Worm (Caenorhabditis elegans) whole organism, early embryonic: Measurements from ENCODE around the gene F10G7.10.

Source experiments
- B0310.2 ChIP-seq: sonication (generic microtip); optimal IDR thresholded peaks from 2 replicates; lab custom pipeline; 2016; ENCODE audit warnings: mild to moderate bottlenecking, missing genetic modification characterization, missing compliant biosample characterization
- F13C5.2 ChIP-seq: sonication (generic microtip); optimal IDR thresholded peaks from 2 replicates; lab custom pipeline; 2017; ENCODE audit warnings: mild to moderate bottlenecking, missing genetic modification characterization, inconsistent platforms, missing compliant biosample characterization
- aly-1 ChIP-seq: sonication (generic microtip); optimal IDR thresholded peaks from 2 replicates; lab custom pipeline; 2016; ENCODE audit warnings: missing genetic modification characterization, missing compliant biosample characterization
- ama-1 ChIP-seq: fragments of 150-350 bp; optimal IDR thresholded peaks from 2 replicates; lab custom pipeline; 2014
- ceh-13 ChIP-seq: fragments of 200-800 bp; sonication (Bioruptor generic); optimal IDR thresholded peaks from 2 replicates; lab custom pipeline; 2018; ENCODE audit warnings: mild to moderate bottlenecking, missing genetic modification characterization, missing compliant biosample characterization
- ceh-36 ChIP-seq: sonication (generic microtip); optimal IDR thresholded peaks from 2 replicates; lab custom pipeline; 2016; ENCODE audit warnings: missing genetic modification characterization, inconsistent platforms, missing compliant biosample characterization
- ets-7 ChIP-seq: sonication (generic microtip); optimal IDR thresholded peaks from 2 replicates; lab custom pipeline; 2016; ENCODE audit warnings: missing genotype, missing genetic modification characterization, missing compliant biosample characterization
- flt-1 ChIP-seq: fragments of 200-800 bp; sonication (Bioruptor generic); IDR thresholded peaks from 2 replicates; pipeline ENCODE4 v1.3.6; 2022; ENCODE audit warnings: missing genetic modification characterization, missing compliant biosample characterization
- hmbx-1 ChIP-seq: sonication (generic microtip); optimal IDR thresholded peaks from 2 replicates; lab custom pipeline; 2016; ENCODE audit warnings: mild to moderate bottlenecking, missing genetic modification characterization, missing compliant biosample characterization
- hmg-4 ChIP-seq: fragments of 200-800 bp; sonication (Bioruptor generic); optimal IDR thresholded peaks from 2 replicates; lab custom pipeline; 2018; ENCODE audit warnings: mild to moderate bottlenecking, missing genetic modification characterization, missing compliant biosample characterization
- hnd-1 ChIP-seq: sonication (generic microtip); optimal IDR thresholded peaks from 2 replicates; lab custom pipeline; 2016; ENCODE audit warnings: missing genetic modification characterization, missing compliant biosample characterization
- pes-1 ChIP-seq: fragments of 200-800 bp; sonication (Bioruptor generic); IDR thresholded peaks from 2 replicates; pipeline ENCODE4 v1.3.6; 2022; ENCODE audit warnings: missing genetic modification reagents, missing genetic modification characterization, missing compliant biosample characterization
- scrt-1 ChIP-seq: fragments of 200-800 bp; sonication (Bioruptor generic); IDR thresholded peaks from 2 replicates; pipeline ENCODE4 v1.3.6; 2022; ENCODE audit warnings: missing genetic modification characterization, missing compliant biosample characterization
- sea-1 ChIP-seq: fragments of 200-800 bp; sonication (Bioruptor generic); conservative IDR thresholded peaks from 2 replicates; pipeline ENCODE4 v1.3.6; 2022; ENCODE audit warnings: missing genetic modification characterization, missing compliant biosample characterization
- tbx-11 ChIP-seq: fragments of 200-800 bp; sonication (Bioruptor generic); IDR thresholded peaks from 2 replicates; pipeline ENCODE4 v1.3.6; 2022; ENCODE audit warnings: missing genetic modification characterization, missing compliant biosample characterization
- tbx-37 ChIP-seq: fragments of 200-800 bp; sonication (Bioruptor generic); conservative IDR thresholded peaks from 2 replicates; pipeline ENCODE4 v1.3.6; 2022; ENCODE audit warnings: missing genetic modification reagents, missing genetic modification characterization, missing compliant biosample characterization
- tra-4 ChIP-seq: sonication (generic microtip); optimal IDR thresholded peaks from 2 replicates; lab custom pipeline; 2017; ENCODE audit warnings: missing genetic modification characterization, missing compliant biosample characterization

The F10G7.10 gene

DNA sequence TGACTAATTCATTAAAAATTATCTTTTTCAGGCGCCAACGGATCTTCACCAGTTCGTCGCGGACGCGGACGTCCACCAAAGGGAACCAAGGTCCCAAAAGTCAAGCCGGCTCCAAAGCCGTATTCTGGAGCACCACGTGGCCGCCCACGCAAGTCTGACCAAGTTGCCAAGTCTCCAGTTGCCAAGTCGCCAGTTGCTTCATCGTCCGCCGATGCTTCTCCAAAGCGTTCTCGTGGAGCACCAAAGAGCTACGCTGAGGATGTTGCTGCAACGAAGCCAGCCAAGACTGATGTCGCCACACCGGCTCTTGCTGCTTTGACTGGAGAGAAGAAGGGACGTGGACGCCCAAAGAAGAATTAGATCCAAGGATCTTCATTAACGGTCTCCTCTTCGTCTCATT is 52.8 kb downstream of the F10G7.10 start:
- TF ChIP-seq ets-7 (tag; lab: Kevin White, UChicago) (no peak), tra-4 (no peak), F13C5.2 (tag; lab: Kevin White, UChicago) (no peak), aly-1 (no peak), pes-1 (GFP tag; lab: Robert Waterston, UW) (no peak), flt-1 (GFP tag; lab: Robert Waterston, UW) (no peak), tbx-37 (GFP tag; lab: Robert Waterston, UW) (no peak), ceh-13 (GFP tag; lab: Kevin White, UChicago) (no peak), ceh-36 (tag; lab: Kevin White, UChicago) (no peak)

- TF ChIP-seq F13C5.2 (tag; lab: Kevin White, UChicago) (peak; percentile 49), ama-1 (lab: Kevin White, UChicago) (no peak), hmg-4 (GFP tag; lab: Kevin White, UChicago) (peak; percentile 25)
Measured at ce11 chrII:4672584-4673110, 53.4 kb downstream of the F10G7.10 start, which contains the start of the genes clec-140 and hmg-11. TSS of gene clec-140 (plus strand) at chrII:4673060. TSS of gene hmg-11 (plus strand) at chrII:4673085.

DNA sequence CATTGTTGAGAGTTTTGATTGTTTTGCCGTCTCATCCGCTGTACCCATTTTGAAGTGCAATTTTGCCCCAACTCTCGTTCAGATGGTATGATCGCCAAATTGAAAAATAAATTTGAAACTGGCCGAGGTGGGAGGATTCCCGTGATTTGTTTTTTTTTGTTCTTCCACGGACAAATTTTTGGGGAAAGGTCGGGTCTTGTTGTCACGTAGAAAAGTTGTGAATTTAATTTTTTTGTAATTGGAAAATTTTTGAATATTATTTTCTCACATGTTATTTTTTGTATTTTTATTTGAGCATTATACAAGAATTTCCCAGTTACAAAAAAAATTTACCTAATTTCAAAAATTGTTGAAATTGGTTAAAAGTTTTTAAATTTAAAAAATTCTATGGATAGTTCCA is 54.4 kb downstream of the F10G7.10 start, which contains the start of gene T05A7.6:
TSS of gene T05A7.6 (minus strand) at position 101 of the 400 bp plus-strand sequence.
- no peak for TF ChIP-seq ceh-36 (tag; lab: Kevin White, UChicago)
- no peak for TF ChIP-seq ceh-13 (GFP tag; lab: Kevin White, UChicago)
- TF ChIP-seq pes-1 (GFP tag; lab: Robert Waterston, UW) = no peak
- no peak for TF ChIP-seq tbx-37 (GFP tag; lab: Robert Waterston, UW)
- no peak for TF ChIP-seq B0310.2 (tag; lab: Kevin White, UChicago)
- TF ChIP-seq hmg-4 (GFP tag; lab: Kevin White, UChicago) = no peak
- no peak for TF ChIP-seq scrt-1
- no peak for TF ChIP-seq hnd-1 (tag; lab: Kevin White, UChicago)
- TF ChIP-seq hmbx-1 (tag; lab: Kevin White, UChicago) = no peak
- no peak for TF ChIP-seq ama-1 (lab: Kevin White, UChicago)
- TF ChIP-seq sea-1 (GFP tag; lab: Robert Waterston, UW) = no peak
- no peak for TF ChIP-seq F13C5.2 (tag; lab: Kevin White, UChicago)

DNA sequence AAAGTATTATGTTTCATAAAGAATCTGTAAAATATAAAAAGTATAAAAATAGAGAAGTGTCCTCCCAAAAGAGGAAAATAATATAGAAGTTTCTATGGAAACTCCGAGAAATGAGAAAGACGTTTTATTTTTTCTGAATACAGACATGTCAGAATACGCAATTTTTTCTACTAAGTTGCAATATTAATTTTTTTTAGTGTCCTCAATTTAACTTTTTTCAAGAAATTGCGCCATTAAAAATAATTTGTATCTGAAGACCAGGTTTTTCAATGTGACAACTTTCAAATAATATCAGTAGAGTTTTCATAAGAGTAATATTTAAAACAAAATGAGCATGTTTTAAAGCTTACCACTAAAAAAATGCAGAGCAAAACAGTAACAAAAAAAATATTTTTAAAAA is 58.5 kb downstream of the F10G7.10 start, which contains the start of gene fut-5:
TSS of gene fut-5 (minus strand) at position 101 of the 400 bp plus-strand sequence.
- TF ChIP-seq tbx-11 (GFP tag; lab: Robert Waterston, UW) = no peak
- no peak for TF ChIP-seq scrt-1
- TF ChIP-seq ceh-36 (tag; lab: Kevin White, UChicago) = no peak
- TF ChIP-seq ceh-13 (GFP tag; lab: Kevin White, UChicago) = no peak
- TF ChIP-seq tbx-37 (GFP tag; lab: Robert Waterston, UW) = no peak
- TF ChIP-seq tra-4 = no peak
- TF ChIP-seq F13C5.2 (tag; lab: Kevin White, UChicago) = no peak
- no peak for TF ChIP-seq B0310.2 (tag; lab: Kevin White, UChicago)
- TF ChIP-seq sea-1 (GFP tag; lab: Robert Waterston, UW) = no peak
- no peak for TF ChIP-seq aly-1
- no peak for TF ChIP-seq flt-1 (GFP tag; lab: Robert Waterston, UW)

ce11 chrII:4665359-4665758 is 60.7 kb downstream of the F10G7.10 start, which contains the start of gene T05A7.11:
TSS of gene T05A7.11 (minus strand) at chrII:4665459.
- no peak for TF ChIP-seq ets-7 (tag; lab: Kevin White, UChicago)
- no peak for TF ChIP-seq ama-1 (lab: Kevin White, UChicago)
- TF ChIP-seq scrt-1 = no peak
- TF ChIP-seq tbx-37 (GFP tag; lab: Robert Waterston, UW) = no peak
- TF ChIP-seq hnd-1 (tag; lab: Kevin White, UChicago) = no peak
- no peak for TF ChIP-seq ceh-13 (GFP tag; lab: Kevin White, UChicago)
- no peak for TF ChIP-seq tbx-11 (GFP tag; lab: Robert Waterston, UW)
- TF ChIP-seq pes-1 (GFP tag; lab: Robert Waterston, UW) = no peak
- TF ChIP-seq F13C5.2 (tag; lab: Kevin White, UChicago) = no peak
- TF ChIP-seq flt-1 (GFP tag; lab: Robert Waterston, UW) = no peak
- no peak for TF ChIP-seq tra-4
- no peak for TF ChIP-seq sea-1 (GFP tag; lab: Robert Waterston, UW)
